Worm (Caenorhabditis elegans): ENCODE measurements around the gene C33F10.12.

ce11 chrII:4870691-4871090 lies 33.1 kb upstream of the C33F10.12 start, which contains the start of gene col-20:
- no peak for TF ChIP-seq ztf-23 (GFP tag; IDR thresholded peaks at IDR 0.05)
- no peak for TF ChIP-seq ref-1 (GFP tag; conservative IDR thresholded peaks at IDR 0.05)
- no peak for TF ChIP-seq ztf-29 (GFP tag; IDR thresholded peaks at IDR 0.05)
- TF ChIP-seq T22C8.4 (GFP tag; IDR thresholded peaks at IDR 0.05): no peak
- TF ChIP-seq cog-1 (tag; optimal IDR thresholded peaks at IDR 0.05): no peak
- no peak for TF ChIP-seq tab-1 (GFP tag; IDR thresholded peaks at IDR 0.05)
- no peak for TF ChIP-seq med-1 (GFP tag; optimal IDR thresholded peaks at IDR 0.05; ENCODE audit: insufficient read depth)
- TF ChIP-seq flt-1 (GFP tag; IDR thresholded peaks at IDR 0.05): no peak
- no peak for TF ChIP-seq klf-2 (GFP tag; conservative IDR thresholded peaks at IDR 0.05)
